Worm (Caenorhabditis elegans) whole organism, late embryonic: Measurements from ENCODE around the gene inx-8.

ENCODE experiments used
- C38D4.7 ChIP-seq: fragments of 200-800 bp; sonication (Bioruptor generic); optimal IDR thresholded peaks from 2 replicates; lab custom pipeline; 2018; ENCODE audit warnings: mild to moderate bottlenecking, missing genetic modification characterization, moderate library complexity, missing compliant biosample characterization
- F13H6.1 ChIP-seq: sonication (generic microtip); optimal IDR thresholded peaks from 2 replicates; lab custom pipeline; 2016; ENCODE audit warnings: missing genetic modification characterization, missing compliant biosample characterization
- K02D7.2 ChIP-seq: sonication (generic microtip); optimal IDR thresholded peaks from 2 replicates; lab custom pipeline; 2017; ENCODE audit warnings: mild to moderate bottlenecking, missing genetic modification characterization, missing compliant biosample characterization
- K09A11.1 ChIP-seq: sonication (generic microtip); optimal IDR thresholded peaks from 2 replicates; lab custom pipeline; 2017; ENCODE audit warnings: antibody characterized with exemption, mild to moderate bottlenecking, missing genetic modification characterization, missing compliant biosample characterization; ENCODE audit not compliant: insufficient read depth
- T23F11.4 ChIP-seq: fragments of 200-800 bp; sonication (Bioruptor generic); optimal IDR thresholded peaks from 2 replicates; lab custom pipeline; 2018; ENCODE audit warnings: mild to moderate bottlenecking, missing genetic modification characterization, missing compliant biosample characterization
- Y22D7AL.16 ChIP-seq: sonication (generic microtip); optimal IDR thresholded peaks from 2 replicates; lab custom pipeline; 2016; ENCODE audit warnings: missing genetic modification characterization, missing compliant biosample characterization
- ahr-1 ChIP-seq: sonication (generic microtip); optimal IDR thresholded peaks from 2 replicates; lab custom pipeline; 2016; ENCODE audit warnings: missing genetic modification characterization, missing compliant biosample characterization
- ama-1 ChIP-seq: fragments of 150-350 bp; optimal IDR thresholded peaks from 2 replicates; lab custom pipeline; 2014
- ceh-18 ChIP-seq: sonication (generic microtip); optimal IDR thresholded peaks from 2 replicates; lab custom pipeline; 2016; ENCODE audit warnings: missing genetic modification characterization, missing compliant biosample characterization
- ceh-19 ChIP-seq: fragments of 200-800 bp; sonication (Bioruptor generic); optimal IDR thresholded peaks from 2 replicates; lab custom pipeline; 2018; ENCODE audit warnings: mild to moderate bottlenecking, missing genetic modification characterization, missing compliant biosample characterization
- ceh-2 ChIP-seq: sonication (generic microtip); optimal IDR thresholded peaks from 2 replicates; lab custom pipeline; 2016; ENCODE audit warnings: missing genotype, missing genetic modification characterization, missing compliant biosample characterization
- ceh-22 ChIP-seq: sonication (generic microtip); optimal IDR thresholded peaks from 2 replicates; lab custom pipeline; 2017; ENCODE audit warnings: missing biosample characterization, missing genetic modification characterization
- ceh-34 ChIP-seq: sonication (generic microtip); optimal IDR thresholded peaks from 2 replicates; lab custom pipeline; 2016; ENCODE audit warnings: mild to moderate bottlenecking, missing genetic modification characterization, missing compliant biosample characterization
- ceh-45 ChIP-seq: fragments of 200-800 bp; sonication (Bioruptor generic); IDR thresholded peaks from 2 replicates; pipeline ENCODE4 v1.3.6; 2022; ENCODE audit warnings: missing genetic modification reagents, missing genetic modification characterization, missing compliant biosample characterization
- ceh-48 ChIP-seq: sonication (generic microtip); optimal IDR thresholded peaks from 2 replicates; lab custom pipeline; 2016; ENCODE audit warnings: missing genetic modification characterization, inconsistent platforms, missing compliant biosample characterization
- ceh-9 ChIP-seq: sonication (generic microtip); optimal IDR thresholded peaks from 2 replicates; lab custom pipeline; 2016; ENCODE audit warnings: mild to moderate bottlenecking, missing genetic modification characterization, inconsistent platforms, missing compliant biosample characterization
- dve-1 ChIP-seq: sonication (generic microtip); optimal IDR thresholded peaks from 2 replicates; lab custom pipeline; 2017; ENCODE audit warnings: antibody characterized with exemption, mild to moderate bottlenecking, missing genetic modification characterization, missing compliant biosample characterization
- elt-2 ChIP-seq: sonication (generic microtip); optimal IDR thresholded peaks from 2 replicates; lab custom pipeline; 2016; ENCODE audit warnings: missing genetic modification reagents, missing genetic modification characterization, missing compliant biosample characterization
- elt-4 ChIP-seq: sonication (generic microtip); optimal IDR thresholded peaks from 2 replicates; lab custom pipeline; 2016; ENCODE audit warnings: missing genetic modification characterization, missing compliant biosample characterization
- ets-4 ChIP-seq: sonication (generic microtip); optimal IDR thresholded peaks from 2 replicates; lab custom pipeline; 2016; ENCODE audit warnings: missing genetic modification characterization, missing compliant biosample characterization
- fax-1 ChIP-seq: sonication (generic microtip); optimal IDR thresholded peaks from 2 replicates; lab custom pipeline; 2016; ENCODE audit warnings: missing genotype, missing genetic modification characterization, missing compliant biosample characterization
- hlh-13 ChIP-seq: fragments of 200-800 bp; sonication (Bioruptor generic); optimal IDR thresholded peaks from 2 replicates; lab custom pipeline; 2018; ENCODE audit warnings: mild to moderate bottlenecking, missing genetic modification characterization, missing compliant biosample characterization
- hlh-15 ChIP-seq: sonication (generic microtip); optimal IDR thresholded peaks from 2 replicates; lab custom pipeline; 2016; ENCODE audit warnings: missing genetic modification characterization, missing compliant biosample characterization
- hlh-6 ChIP-seq: sonication (generic microtip); optimal IDR thresholded peaks from 2 replicates; lab custom pipeline; 2016; ENCODE audit warnings: missing genotype, missing genetic modification characterization, missing compliant biosample characterization
- hlh-8 ChIP-seq: sonication (generic microtip); optimal IDR thresholded peaks from 2 replicates; lab custom pipeline; 2016; ENCODE audit warnings: missing genotype, missing genetic modification characterization, missing compliant biosample characterization
- lim-6 ChIP-seq: sonication (generic microtip); optimal IDR thresholded peaks from 2 replicates; lab custom pipeline; 2016; ENCODE audit warnings: missing genetic modification characterization, missing compliant biosample characterization
- mec-3 ChIP-seq: sonication (generic microtip); optimal IDR thresholded peaks from 2 replicates; lab custom pipeline; 2016; ENCODE audit warnings: borderline replicate concordance, missing genetic modification characterization, missing compliant biosample characterization
- npax-4 ChIP-seq: sonication (generic microtip); optimal IDR thresholded peaks from 2 replicates; lab custom pipeline; 2016; ENCODE audit warnings: missing genetic modification characterization, missing compliant biosample characterization
- odd-2 ChIP-seq: sonication (generic microtip); optimal IDR thresholded peaks from 2 replicates; lab custom pipeline; 2017; ENCODE audit warnings: antibody characterized with exemption, mild to moderate bottlenecking, missing genetic modification characterization, missing compliant biosample characterization
- pat-9 ChIP-seq: fragments of 200-800 bp; sonication (Bioruptor generic); optimal IDR thresholded peaks from 2 replicates; lab custom pipeline; 2018; ENCODE audit warnings: mild to moderate bottlenecking, missing genetic modification characterization, moderate library complexity, missing compliant biosample characterization
- pax-1 ChIP-seq: fragments of 150-350 bp; optimal IDR thresholded peaks from 2 replicates; lab custom pipeline; 2014; ENCODE audit warnings: missing biosample characterization, missing genetic modification characterization
- pqm-1 ChIP-seq: sonication (generic microtip); optimal IDR thresholded peaks from 2 replicates; lab custom pipeline; 2016; ENCODE audit warnings: missing genetic modification characterization, missing compliant biosample characterization
- pros-1 ChIP-seq: fragments of 150-350 bp; optimal IDR thresholded peaks from 2 replicates; lab custom pipeline; 2014; ENCODE audit warnings: missing biosample characterization, missing genetic modification reagents, missing genetic modification characterization
- ref-2 ChIP-seq: sonication (generic microtip); optimal IDR thresholded peaks from 2 replicates; lab custom pipeline; 2016; ENCODE audit warnings: missing genetic modification characterization, missing compliant biosample characterization
- rnt-1 ChIP-seq: sonication (generic microtip); optimal IDR thresholded peaks from 2 replicates; lab custom pipeline; 2016; ENCODE audit warnings: missing genetic modification characterization, missing compliant biosample characterization
- sdc-2 ChIP-seq: sonication (generic microtip); optimal IDR thresholded peaks from 2 replicates; lab custom pipeline; 2016; ENCODE audit warnings: missing genotype, missing genetic modification characterization, missing compliant biosample characterization
- sox-2 ChIP-seq: fragments of 200-800 bp; sonication (Bioruptor generic); IDR thresholded peaks from 2 replicates; pipeline ENCODE4 v1.3.6; 2022; ENCODE audit warnings: missing genetic modification reagents, missing genetic modification characterization, missing compliant biosample characterization
- sox-4 ChIP-seq: sonication (generic microtip); optimal IDR thresholded peaks from 2 replicates; lab custom pipeline; 2017; ENCODE audit warnings: mild to moderate bottlenecking, missing genetic modification characterization, inconsistent platforms, missing compliant biosample characterization
- syd-9 ChIP-seq: sonication (generic microtip); optimal IDR thresholded peaks from 2 replicates; lab custom pipeline; 2016; ENCODE audit warnings: mild to moderate bottlenecking, missing genetic modification characterization, moderate library complexity, missing compliant biosample characterization
- tbx-2 ChIP-seq: sonication (generic microtip); optimal IDR thresholded peaks from 2 replicates; lab custom pipeline; 2016; ENCODE audit warnings: missing genetic modification characterization, missing compliant biosample characterization
- tbx-7 ChIP-seq: sonication (generic microtip); optimal IDR thresholded peaks from 2 replicates; lab custom pipeline; 2016; ENCODE audit warnings: missing genotype, missing genetic modification characterization, missing compliant biosample characterization
- ttx-3 ChIP-seq: sonication (generic microtip); optimal IDR thresholded peaks from 2 replicates; lab custom pipeline; 2016; ENCODE audit warnings: missing genetic modification reagents, missing genetic modification characterization, missing compliant biosample characterization
- unc-3 ChIP-seq, 2 experiments: fragments of 200-800 bp in 1 of 2; sonication (Bioruptor generic) in 1 of 2; sonication (generic microtip) in 1 of 2; conservative IDR thresholded peaks in 1 of 2; optimal IDR thresholded peaks in 1 of 2; 2 replicates each; pipeline versions ENCODE4 v1.3.6 to Lab custom; 2016 to 2022; ENCODE audit warnings: missing compliant biosample characterization in 2 of 2, missing genetic modification characterization in 2 of 2, missing genetic modification reagents in 1 of 2
- unc-42 ChIP-seq: sonication (generic microtip); optimal IDR thresholded peaks from 2 replicates; lab custom pipeline; 2016; ENCODE audit warnings: missing genotype, missing genetic modification characterization, missing compliant biosample characterization
- unc-86 ChIP-seq: sonication (generic microtip); optimal IDR thresholded peaks from 2 replicates; lab custom pipeline; 2016; ENCODE audit warnings: missing genetic modification characterization, missing compliant biosample characterization

Gene inx-8

DNA sequence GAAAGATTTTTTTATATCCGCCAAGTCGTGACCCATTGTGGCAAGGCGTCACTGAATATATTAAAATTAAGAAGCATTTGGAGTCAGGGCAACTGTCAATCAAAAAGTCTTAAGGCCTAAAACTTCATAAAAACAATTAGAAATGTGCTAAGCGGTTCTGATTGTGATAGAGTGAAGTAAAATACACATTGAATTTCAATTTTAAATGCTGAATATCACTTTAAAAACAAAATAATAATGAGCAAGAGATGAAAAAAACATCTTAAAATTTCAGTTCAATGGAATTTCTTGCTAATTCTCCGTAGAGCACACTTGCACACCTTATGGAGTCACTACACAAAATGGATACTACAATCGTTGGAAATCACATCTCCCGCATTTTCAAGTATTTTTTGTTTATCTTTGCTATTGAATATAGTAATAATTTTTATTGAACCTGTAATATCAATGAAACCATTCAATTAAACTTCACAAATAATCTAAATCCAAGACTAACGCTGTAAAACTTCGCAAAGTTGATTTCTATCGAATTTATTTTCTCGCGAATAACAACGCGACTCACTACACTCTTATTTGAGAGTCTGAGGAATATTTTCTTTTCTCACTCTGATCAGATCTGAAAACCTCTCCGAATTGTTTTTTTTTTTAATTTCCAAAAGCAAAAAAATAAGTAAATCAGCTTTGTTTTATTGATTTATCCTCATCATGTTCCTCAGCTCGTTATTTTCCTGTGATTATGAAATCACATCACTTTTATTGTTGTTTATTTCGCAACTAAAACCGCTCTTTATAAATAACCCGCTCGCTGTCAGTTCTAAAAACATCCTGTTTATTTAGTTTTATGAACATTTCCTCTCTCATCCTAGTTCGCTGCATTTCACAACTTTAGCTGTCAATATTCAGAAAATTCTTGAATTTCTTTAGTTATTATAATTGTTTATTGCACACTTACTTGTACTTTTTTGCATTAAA is 37.9 kb upstream of the inx-8 start, which contains the start of gene mars-1 (continued):
- TF ChIP-seq hlh-8 (tag; lab: Kevin White, UChicago) = peak; percentile 51
- no peak for TF ChIP-seq elt-4
- TF ChIP-seq sox-2 (GFP tag; lab: Robert Waterston, UW) = no peak
- TF ChIP-seq K09A11.1 = no peak
- TF ChIP-seq ama-1 (lab: Kevin White, UChicago) = no peak
- no peak for TF ChIP-seq pros-1
- no peak for TF ChIP-seq odd-2
- TF ChIP-seq tbx-2 (tag; lab: Kevin White, UChicago) = peak; percentile 80
- peak; percentile 76 for TF ChIP-seq ceh-34
- TF ChIP-seq ref-2 = peak; percentile 37
- no peak for TF ChIP-seq sdc-2 (tag; lab: Kevin White, UChicago)
- no peak for TF ChIP-seq unc-3 (GFP tag; conservative IDR thresholded peaks at IDR 0.05; lab: Robert Waterston, UW)
- TF ChIP-seq unc-3 (tag; optimal IDR thresholded peaks at IDR 0.05; lab: Kevin White, UChicago) = peak; percentile 60
- no peak for TF ChIP-seq hlh-6 (tag; lab: Kevin White, UChicago)
- no peak for TF ChIP-seq ceh-9 (tag; lab: Kevin White, UChicago)
- peak; percentile 53 for TF ChIP-seq ahr-1
- TF ChIP-seq hlh-13 (GFP tag; lab: Kevin White, UChicago) = no peak
- TF ChIP-seq mec-3 (tag; lab: Kevin White, UChicago) = peak; percentile 49
- peak; percentile 82 for TF ChIP-seq ceh-2 (tag; lab: Kevin White, UChicago)
- TF ChIP-seq ttx-3 (tag; lab: Kevin White, UChicago) = no peak
- peak; percentile 57 for TF ChIP-seq unc-86 (tag; lab: Kevin White, UChicago)
- peak; percentile 72 for TF ChIP-seq F13H6.1 (tag; lab: Kevin White, UChicago)
- TF ChIP-seq rnt-1 (tag; lab: Kevin White, UChicago) = peak; percentile 49
- no peak for TF ChIP-seq K02D7.2
- peak; percentile 50 for TF ChIP-seq ceh-18 (tag; lab: Kevin White, UChicago)
- TF ChIP-seq npax-4 (tag; lab: Kevin White, UChicago) = no peak
- TF ChIP-seq lim-6 (tag; lab: Kevin White, UChicago) = peak; percentile 54
- peak; percentile 64 for TF ChIP-seq pqm-1
- TF ChIP-seq ceh-48 (tag; lab: Kevin White, UChicago) = no peak
- no peak for TF ChIP-seq T23F11.4
- peak; percentile 79 for TF ChIP-seq tbx-7
- no peak for TF ChIP-seq pax-1
- TF ChIP-seq unc-42 = peak; percentile 60
- TF ChIP-seq elt-2 (tag; lab: Kevin White, UChicago) = peak; percentile 59
- TF ChIP-seq sox-4 (tag; lab: Kevin White, UChicago) = no peak
- no peak for TF ChIP-seq Y22D7AL.16 (tag; lab: Kevin White, UChicago)
- TF ChIP-seq C38D4.7 = no peak
- TF ChIP-seq fax-1 (tag; lab: Kevin White, UChicago) = peak; percentile 72
- TF ChIP-seq ets-4 (tag; lab: Kevin White, UChicago) = peak; percentile 90
- TF ChIP-seq hlh-15 = no peak
- peak; percentile 32 for TF ChIP-seq syd-9
- peak; percentile 21 for TF ChIP-seq ceh-19 (GFP tag; lab: Kevin White, UChicago)
- no peak for TF ChIP-seq pat-9 (tag; lab: Kevin White, UChicago)
- no peak for TF ChIP-seq ceh-45 (GFP tag; lab: Robert Waterston, UW)
- no peak for TF ChIP-seq dve-1
- TF ChIP-seq ceh-22 (tag; lab: Kevin White, UChicago) = no peak
